Worm (Caenorhabditis elegans) whole organism, early embryonic: Measurements from ENCODE around the gene F22F7.12.

ENCODE experiments used
- B0310.2 ChIP-seq: sonication (generic microtip); optimal IDR thresholded peaks from 2 replicates; lab custom pipeline; 2016; ENCODE audit warnings: mild to moderate bottlenecking, missing genetic modification characterization, missing compliant biosample characterization
- F13C5.2 ChIP-seq: sonication (generic microtip); optimal IDR thresholded peaks from 2 replicates; lab custom pipeline; 2017; ENCODE audit warnings: mild to moderate bottlenecking, missing genetic modification characterization, inconsistent platforms, missing compliant biosample characterization
- aly-1 ChIP-seq: sonication (generic microtip); optimal IDR thresholded peaks from 2 replicates; lab custom pipeline; 2016; ENCODE audit warnings: missing genetic modification characterization, missing compliant biosample characterization
- ama-1 ChIP-seq: fragments of 150-350 bp; optimal IDR thresholded peaks from 2 replicates; lab custom pipeline; 2014
- ceh-13 ChIP-seq: fragments of 200-800 bp; sonication (Bioruptor generic); optimal IDR thresholded peaks from 2 replicates; lab custom pipeline; 2018; ENCODE audit warnings: mild to moderate bottlenecking, missing genetic modification characterization, missing compliant biosample characterization
- ceh-36 ChIP-seq: sonication (generic microtip); optimal IDR thresholded peaks from 2 replicates; lab custom pipeline; 2016; ENCODE audit warnings: missing genetic modification characterization, inconsistent platforms, missing compliant biosample characterization
- ets-7 ChIP-seq: sonication (generic microtip); optimal IDR thresholded peaks from 2 replicates; lab custom pipeline; 2016; ENCODE audit warnings: missing genotype, missing genetic modification characterization, missing compliant biosample characterization
- flt-1 ChIP-seq: fragments of 200-800 bp; sonication (Bioruptor generic); IDR thresholded peaks from 2 replicates; pipeline ENCODE4 v1.3.6; 2022; ENCODE audit warnings: missing genetic modification characterization, missing compliant biosample characterization
- hmbx-1 ChIP-seq: sonication (generic microtip); optimal IDR thresholded peaks from 2 replicates; lab custom pipeline; 2016; ENCODE audit warnings: mild to moderate bottlenecking, missing genetic modification characterization, missing compliant biosample characterization
- hmg-4 ChIP-seq: fragments of 200-800 bp; sonication (Bioruptor generic); optimal IDR thresholded peaks from 2 replicates; lab custom pipeline; 2018; ENCODE audit warnings: mild to moderate bottlenecking, missing genetic modification characterization, missing compliant biosample characterization
- hnd-1 ChIP-seq: sonication (generic microtip); optimal IDR thresholded peaks from 2 replicates; lab custom pipeline; 2016; ENCODE audit warnings: missing genetic modification characterization, missing compliant biosample characterization
- pes-1 ChIP-seq: fragments of 200-800 bp; sonication (Bioruptor generic); IDR thresholded peaks from 2 replicates; pipeline ENCODE4 v1.3.6; 2022; ENCODE audit warnings: missing genetic modification reagents, missing genetic modification characterization, missing compliant biosample characterization
- scrt-1 ChIP-seq: fragments of 200-800 bp; sonication (Bioruptor generic); IDR thresholded peaks from 2 replicates; pipeline ENCODE4 v1.3.6; 2022; ENCODE audit warnings: missing genetic modification characterization, missing compliant biosample characterization
- sea-1 ChIP-seq: fragments of 200-800 bp; sonication (Bioruptor generic); conservative IDR thresholded peaks from 2 replicates; pipeline ENCODE4 v1.3.6; 2022; ENCODE audit warnings: missing genetic modification characterization, missing compliant biosample characterization
- tbx-11 ChIP-seq: fragments of 200-800 bp; sonication (Bioruptor generic); IDR thresholded peaks from 2 replicates; pipeline ENCODE4 v1.3.6; 2022; ENCODE audit warnings: missing genetic modification characterization, missing compliant biosample characterization
- tbx-37 ChIP-seq: fragments of 200-800 bp; sonication (Bioruptor generic); conservative IDR thresholded peaks from 2 replicates; pipeline ENCODE4 v1.3.6; 2022; ENCODE audit warnings: missing genetic modification reagents, missing genetic modification characterization, missing compliant biosample characterization
- tra-4 ChIP-seq: sonication (generic microtip); optimal IDR thresholded peaks from 2 replicates; lab custom pipeline; 2017; ENCODE audit warnings: missing genetic modification characterization, missing compliant biosample characterization

Gene F22F7.12

DNA sequence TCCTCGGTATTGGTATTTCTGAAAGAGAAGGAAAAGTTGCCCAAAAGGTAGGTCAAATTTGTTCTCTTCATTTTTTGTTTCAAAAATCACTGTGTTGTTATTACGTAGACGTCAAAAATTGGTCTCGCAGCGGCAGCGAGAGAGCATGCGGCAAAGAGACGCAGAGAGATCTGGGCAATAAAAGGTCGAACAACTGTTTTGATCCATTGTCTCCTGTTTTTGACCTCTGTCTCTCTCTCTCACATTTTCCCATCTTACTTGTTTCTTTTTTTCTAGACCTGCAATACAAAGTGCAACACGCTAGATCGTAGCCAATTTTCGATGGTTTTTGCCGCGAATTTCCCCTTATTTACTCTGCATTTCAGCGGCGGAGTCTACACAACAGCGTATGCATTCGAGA is 17.8 kb downstream of the F22F7.12 start:
- no peak for TF ChIP-seq flt-1
- no peak for TF ChIP-seq ets-7 (tag; lab: Kevin White, UChicago)
- TF ChIP-seq aly-1, result no peak
- no peak for TF ChIP-seq scrt-1
- no peak for TF ChIP-seq B0310.2 (tag; lab: Kevin White, UChicago)
- no peak for TF ChIP-seq hmbx-1 (tag; lab: Kevin White, UChicago)
- no peak for TF ChIP-seq tbx-11 (GFP tag; lab: Robert Waterston, UW)
- no peak for TF ChIP-seq hnd-1 (tag; lab: Kevin White, UChicago)
- TF ChIP-seq hmg-4, result no peak
- no peak for TF ChIP-seq F13C5.2
- TF ChIP-seq pes-1 (GFP tag; lab: Robert Waterston, UW), result no peak
- TF ChIP-seq tra-4, result no peak
- no peak for TF ChIP-seq sea-1 (GFP tag; lab: Robert Waterston, UW)
- no peak for TF ChIP-seq ceh-13
- TF ChIP-seq tbx-37 (GFP tag; lab: Robert Waterston, UW), result no peak
- no peak for TF ChIP-seq ceh-36

ce11 chrV:2123164-2123563 is 21.1 kb downstream of the F22F7.12 start:
- no peak for TF ChIP-seq aly-1
- no peak for TF ChIP-seq B0310.2 (tag; lab: Kevin White, UChicago)
- TF ChIP-seq hnd-1 (tag; lab: Kevin White, UChicago), result no peak
- TF ChIP-seq pes-1 (GFP tag; lab: Robert Waterston, UW), result no peak
- no peak for TF ChIP-seq sea-1 (GFP tag; lab: Robert Waterston, UW)
- no peak for TF ChIP-seq tra-4
- no peak for TF ChIP-seq flt-1
- no peak for TF ChIP-seq hmg-4
- TF ChIP-seq tbx-11 (GFP tag; lab: Robert Waterston, UW), result no peak
- no peak for TF ChIP-seq ets-7 (tag; lab: Kevin White, UChicago)
- no peak for TF ChIP-seq ceh-36
- TF ChIP-seq ceh-13, result no peak
- no peak for TF ChIP-seq hmbx-1 (tag; lab: Kevin White, UChicago)
- no peak for TF ChIP-seq scrt-1

- TF ChIP-seq ceh-13 (no peak), pes-1 (GFP tag; lab: Robert Waterston, UW) (no peak), ama-1 (lab: Kevin White, UChicago) (no peak), hmg-4 (no peak), tbx-37 (GFP tag; lab: Robert Waterston, UW) (no peak), hmbx-1 (tag; lab: Kevin White, UChicago) (no peak), scrt-1 (no peak), B0310.2 (tag; lab: Kevin White, UChicago) (no peak), aly-1 (no peak), ceh-36 (no peak), tbx-11 (GFP tag; lab: Robert Waterston, UW) (no peak), F13C5.2 (no peak)
These were observed 21.8 kb downstream of the F22F7.12 start, which contains the start of gene F22F7.2 for ce11 chrV:2122517-2122916. Gene F22F7.2, plus strand, starts transcription at chrV:2122782.

DNA sequence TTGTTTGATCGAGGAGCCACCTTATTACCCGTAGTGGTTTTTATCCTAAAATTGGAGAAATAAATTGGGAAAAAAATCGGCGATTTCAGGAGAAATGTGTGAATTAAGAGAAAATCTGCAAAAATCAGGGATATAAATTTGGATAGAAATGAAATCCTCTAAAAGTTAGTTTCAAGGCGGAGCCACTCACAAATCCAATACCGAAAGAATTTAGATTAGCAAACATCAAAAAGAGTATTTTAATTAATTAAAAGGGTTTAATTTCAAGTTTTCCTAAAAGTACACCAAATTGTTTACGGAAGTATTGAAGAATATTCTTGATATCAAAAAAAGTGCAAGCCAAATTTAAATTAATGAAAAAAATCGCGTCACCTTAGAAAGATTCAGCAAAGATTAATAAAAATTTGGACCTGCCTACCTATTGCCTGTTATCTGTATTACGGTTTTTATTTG is 22.4 kb downstream of the F22F7.12 start, which contains the start of gene F22F7.8:
Gene F22F7.8 (minus strand): TSS at position 51 of the 453 bp plus-strand sequence.
- TF ChIP-seq ceh-13, result no peak
- TF ChIP-seq aly-1, result no peak
- TF ChIP-seq hnd-1 (tag; lab: Kevin White, UChicago), result no peak
- no peak for TF ChIP-seq hmg-4
- TF ChIP-seq pes-1 (GFP tag; lab: Robert Waterston, UW), result no peak
- TF ChIP-seq ets-7 (tag; lab: Kevin White, UChicago), result no peak
- TF ChIP-seq tbx-11 (GFP tag; lab: Robert Waterston, UW), result no peak

- TF ChIP-seq hmbx-1 (tag; lab: Kevin White, UChicago), result no peak
- TF ChIP-seq pes-1 (GFP tag; lab: Robert Waterston, UW), result no peak
- no peak for TF ChIP-seq ama-1 (lab: Kevin White, UChicago)
- no peak for TF ChIP-seq scrt-1
- TF ChIP-seq sea-1 (GFP tag; lab: Robert Waterston, UW), result no peak
- TF ChIP-seq hnd-1 (tag; lab: Kevin White, UChicago), result no peak
- no peak for TF ChIP-seq ceh-36
- no peak for TF ChIP-seq ceh-13
- TF ChIP-seq F13C5.2, result no peak
- no peak for TF ChIP-seq flt-1
- TF ChIP-seq tbx-37 (GFP tag; lab: Robert Waterston, UW), result no peak
These were observed 24.8 kb downstream of the F22F7.12 start, which contains the start of gene F22F7.11 for ce11 chrV:2119529-2119928. Gene F22F7.11, plus strand, starts transcription at chrV:2119829.

ce11 chrV:2118574-2118973 is 25.7 kb downstream of the F22F7.12 start, which contains the start of gene bgnt-1.2:
Gene bgnt-1.2, minus strand, starts transcription at chrV:2118674.
- no peak for TF ChIP-seq tbx-11 (GFP tag; lab: Robert Waterston, UW)
- TF ChIP-seq hmbx-1 (tag; lab: Kevin White, UChicago), result no peak
- no peak for TF ChIP-seq ceh-13
- TF ChIP-seq scrt-1, result no peak
- no peak for TF ChIP-seq ets-7 (tag; lab: Kevin White, UChicago)
- no peak for TF ChIP-seq hnd-1 (tag; lab: Kevin White, UChicago)
- no peak for TF ChIP-seq pes-1 (GFP tag; lab: Robert Waterston, UW)
- TF ChIP-seq sea-1 (GFP tag; lab: Robert Waterston, UW), result no peak

DNA sequence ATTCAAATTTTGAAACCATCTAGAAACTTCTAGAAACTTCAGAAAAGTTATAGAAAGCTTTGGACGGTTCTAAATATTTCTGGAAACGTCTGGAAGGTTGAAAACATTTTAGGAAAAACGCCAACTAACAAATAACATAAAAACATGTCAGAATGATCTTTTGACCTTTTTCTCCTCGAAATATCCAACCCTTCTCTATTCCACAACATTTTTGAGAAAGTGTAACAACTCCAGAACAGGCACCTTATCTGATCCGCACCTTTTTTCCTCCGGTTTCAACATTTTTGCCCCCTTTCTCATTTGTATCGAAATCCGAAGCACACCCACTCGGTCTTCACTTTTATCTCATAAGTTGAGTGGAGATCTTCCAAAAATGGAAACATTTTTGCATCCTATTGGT is 33.9 kb downstream of the F22F7.12 start, which contains the start of gene F22F7.3:
Gene F22F7.3 (plus strand): TSS at position 301 of the 400 bp plus-strand sequence.
- no peak for TF ChIP-seq tbx-37 (GFP tag; lab: Robert Waterston, UW)
- TF ChIP-seq ceh-36, result no peak
- no peak for TF ChIP-seq B0310.2 (tag; lab: Kevin White, UChicago)
- TF ChIP-seq ama-1 (lab: Kevin White, UChicago), result no peak
- TF ChIP-seq ceh-13, result no peak
- no peak for TF ChIP-seq hnd-1 (tag; lab: Kevin White, UChicago)
- TF ChIP-seq hmg-4, result no peak
- TF ChIP-seq sea-1 (GFP tag; lab: Robert Waterston, UW), result no peak
- no peak for TF ChIP-seq tbx-11 (GFP tag; lab: Robert Waterston, UW)
- TF ChIP-seq scrt-1, result no peak
- TF ChIP-seq ets-7 (tag; lab: Kevin White, UChicago), result no peak
- no peak for TF ChIP-seq F13C5.2
- TF ChIP-seq flt-1, result no peak
- no peak for TF ChIP-seq hmbx-1 (tag; lab: Kevin White, UChicago)
- no peak for TF ChIP-seq tra-4
- no peak for TF ChIP-seq aly-1
- TF ChIP-seq pes-1 (GFP tag; lab: Robert Waterston, UW), result no peak
